Worm (Caenorhabditis elegans) whole organism, late embryonic: ENCODE data around the gene mon-2.

Experiments used
- T23F11.4 ChIP-seq: fragments of 200-800 bp; sonication (Bioruptor generic); optimal IDR thresholded peaks from 2 replicates; lab custom pipeline; 2018; ENCODE audit warnings: mild to moderate bottlenecking, missing genetic modification characterization, missing compliant biosample characterization
- ama-1 ChIP-seq: fragments of 150-350 bp; optimal IDR thresholded peaks from 2 replicates; lab custom pipeline; 2014
- ceh-18 ChIP-seq: sonication (generic microtip); optimal IDR thresholded peaks from 2 replicates; lab custom pipeline; 2016; ENCODE audit warnings: missing genetic modification characterization, missing compliant biosample characterization
- ceh-22 ChIP-seq: sonication (generic microtip); optimal IDR thresholded peaks from 2 replicates; lab custom pipeline; 2017; ENCODE audit warnings: missing biosample characterization, missing genetic modification characterization
- ceh-24 ChIP-seq: sonication (generic microtip); optimal IDR thresholded peaks from 2 replicates; lab custom pipeline; 2016; ENCODE audit warnings: mild to moderate bottlenecking, missing genetic modification characterization, missing compliant biosample characterization
- ceh-30 ChIP-seq: fragments of 150-350 bp; optimal IDR thresholded peaks from 2 replicates; lab custom pipeline; 2014; ENCODE audit warnings: missing biosample characterization, missing genetic modification characterization
- ceh-31 ChIP-seq: sonication (generic microtip); optimal IDR thresholded peaks from 2 replicates; lab custom pipeline; 2016; ENCODE audit warnings: missing genetic modification characterization, missing compliant biosample characterization
- ceh-34 ChIP-seq: sonication (generic microtip); optimal IDR thresholded peaks from 2 replicates; lab custom pipeline; 2016; ENCODE audit warnings: mild to moderate bottlenecking, missing genetic modification characterization, missing compliant biosample characterization
- ceh-45 ChIP-seq: fragments of 200-800 bp; sonication (Bioruptor generic); IDR thresholded peaks from 2 replicates; pipeline ENCODE4 v1.3.6; 2022; ENCODE audit warnings: missing genetic modification reagents, missing genetic modification characterization, missing compliant biosample characterization
- ceh-48 ChIP-seq: sonication (generic microtip); optimal IDR thresholded peaks from 2 replicates; lab custom pipeline; 2016; ENCODE audit warnings: missing genetic modification characterization, inconsistent platforms, missing compliant biosample characterization
- ceh-6 ChIP-seq: fragments of 200-800 bp; sonication (Bioruptor generic); optimal IDR thresholded peaks from 2 replicates; lab custom pipeline; 2018; ENCODE audit warnings: mild to moderate bottlenecking, missing genetic modification characterization, missing compliant biosample characterization
- che-1 ChIP-seq: sonication (generic microtip); optimal IDR thresholded peaks from 2 replicates; lab custom pipeline; 2016; ENCODE audit warnings: mild to moderate bottlenecking, missing genetic modification characterization, missing compliant biosample characterization
- dve-1 ChIP-seq: sonication (generic microtip); optimal IDR thresholded peaks from 2 replicates; lab custom pipeline; 2017; ENCODE audit warnings: antibody characterized with exemption, mild to moderate bottlenecking, missing genetic modification characterization, missing compliant biosample characterization
- ets-4 ChIP-seq: sonication (generic microtip); optimal IDR thresholded peaks from 2 replicates; lab custom pipeline; 2016; ENCODE audit warnings: missing genetic modification characterization, missing compliant biosample characterization
- eyg-1 ChIP-seq: sonication (generic microtip); optimal IDR thresholded peaks from 2 replicates; lab custom pipeline; 2016; ENCODE audit warnings: missing genotype, missing genetic modification characterization, missing compliant biosample characterization
- fkh-10 ChIP-seq: fragments of 150-350 bp; optimal IDR thresholded peaks from 2 replicates; lab custom pipeline; 2014; ENCODE audit warnings: missing biosample characterization, missing genetic modification reagents, missing genetic modification characterization
- fkh-6 ChIP-seq: sonication (generic microtip); optimal IDR thresholded peaks from 2 replicates; lab custom pipeline; 2016; ENCODE audit warnings: missing genetic modification characterization, missing compliant biosample characterization
- gmeb-2 ChIP-seq: sonication (generic microtip); optimal IDR thresholded peaks from 2 replicates; lab custom pipeline; 2016; ENCODE audit warnings: missing genetic modification characterization, inconsistent platforms, missing compliant biosample characterization
- hlh-13 ChIP-seq: fragments of 200-800 bp; sonication (Bioruptor generic); optimal IDR thresholded peaks from 2 replicates; lab custom pipeline; 2018; ENCODE audit warnings: mild to moderate bottlenecking, missing genetic modification characterization, missing compliant biosample characterization
- hlh-30 ChIP-seq: sonication (generic microtip); optimal IDR thresholded peaks from 2 replicates; lab custom pipeline; 2017; ENCODE audit warnings: antibody characterized with exemption, missing genetic modification characterization, missing compliant biosample characterization; ENCODE audit not compliant: insufficient read depth
- hlh-8 ChIP-seq: sonication (generic microtip); optimal IDR thresholded peaks from 2 replicates; lab custom pipeline; 2016; ENCODE audit warnings: missing genotype, missing genetic modification characterization, missing compliant biosample characterization
- madf-2 ChIP-seq: sonication (generic microtip); optimal IDR thresholded peaks from 2 replicates; lab custom pipeline; 2017; ENCODE audit warnings: missing genetic modification characterization, missing compliant biosample characterization
- nfya-1 ChIP-seq: sonication (generic microtip); optimal IDR thresholded peaks from 2 replicates; lab custom pipeline; 2017; ENCODE audit warnings: missing genetic modification characterization, mild to moderate bottlenecking, missing compliant biosample characterization, antibody characterized with exemption, moderate library complexity
- nhr-11 ChIP-seq: fragments of 150-350 bp; optimal IDR thresholded peaks from 2 replicates; lab custom pipeline; 2014; ENCODE audit warnings: missing biosample characterization, missing genetic modification characterization
- npax-4 ChIP-seq: sonication (generic microtip); optimal IDR thresholded peaks from 2 replicates; lab custom pipeline; 2016; ENCODE audit warnings: missing genetic modification characterization, missing compliant biosample characterization
- pat-9 ChIP-seq: fragments of 200-800 bp; sonication (Bioruptor generic); optimal IDR thresholded peaks from 2 replicates; lab custom pipeline; 2018; ENCODE audit warnings: mild to moderate bottlenecking, missing genetic modification characterization, moderate library complexity, missing compliant biosample characterization
- pax-1 ChIP-seq: fragments of 150-350 bp; optimal IDR thresholded peaks from 2 replicates; lab custom pipeline; 2014; ENCODE audit warnings: missing biosample characterization, missing genetic modification characterization
- pha-2 ChIP-seq: sonication (generic microtip); optimal IDR thresholded peaks from 2 replicates; lab custom pipeline; 2017; ENCODE audit warnings: mild to moderate bottlenecking, missing genetic modification characterization, missing compliant biosample characterization
- pros-1 ChIP-seq: fragments of 150-350 bp; optimal IDR thresholded peaks from 2 replicates; lab custom pipeline; 2014; ENCODE audit warnings: missing biosample characterization, missing genetic modification reagents, missing genetic modification characterization
- ref-2 ChIP-seq: sonication (generic microtip); optimal IDR thresholded peaks from 2 replicates; lab custom pipeline; 2016; ENCODE audit warnings: missing genetic modification characterization, missing compliant biosample characterization
- rnt-1 ChIP-seq: sonication (generic microtip); optimal IDR thresholded peaks from 2 replicates; lab custom pipeline; 2016; ENCODE audit warnings: missing genetic modification characterization, missing compliant biosample characterization
- sox-4 ChIP-seq: sonication (generic microtip); optimal IDR thresholded peaks from 2 replicates; lab custom pipeline; 2017; ENCODE audit warnings: mild to moderate bottlenecking, missing genetic modification characterization, inconsistent platforms, missing compliant biosample characterization
- tbx-7 ChIP-seq: sonication (generic microtip); optimal IDR thresholded peaks from 2 replicates; lab custom pipeline; 2016; ENCODE audit warnings: missing genotype, missing genetic modification characterization, missing compliant biosample characterization
- ttx-3 ChIP-seq: sonication (generic microtip); optimal IDR thresholded peaks from 2 replicates; lab custom pipeline; 2016; ENCODE audit warnings: missing genetic modification reagents, missing genetic modification characterization, missing compliant biosample characterization
- unc-42 ChIP-seq: sonication (generic microtip); optimal IDR thresholded peaks from 2 replicates; lab custom pipeline; 2016; ENCODE audit warnings: missing genotype, missing genetic modification characterization, missing compliant biosample characterization
- zip-5 ChIP-seq: sonication (generic microtip); optimal IDR thresholded peaks from 2 replicates; lab custom pipeline; 2016; ENCODE audit warnings: missing genetic modification characterization, missing compliant biosample characterization

The mon-2 gene

ce11 chrIV:12086498-12086897, 10.1 kb upstream of the mon-2 start (continued):
- TF ChIP-seq fkh-6 (tag; lab: Kevin White, UChicago) (peak; percentile 62), fkh-10 (no peak), ttx-3 (tag; lab: Kevin White, UChicago) (no peak), ceh-45 (GFP tag; lab: Robert Waterston, UW) (no peak), ceh-18 (tag; lab: Kevin White, UChicago) (peak; percentile 19), ceh-30 (tag; lab: Kevin White, UChicago) (no peak), ceh-34 (tag; lab: Kevin White, UChicago) (peak; percentile 38), ceh-6 (peak; percentile 54), madf-2 (peak; percentile 55), T23F11.4 (GFP tag; lab: Kevin White, UChicago) (peak; percentile 66), che-1 (tag; lab: Kevin White, UChicago) (peak; percentile 49), eyg-1 (tag; lab: Kevin White, UChicago) (no peak), hlh-13 (GFP tag; lab: Kevin White, UChicago) (peak; percentile 62), unc-42 (no peak), pax-1 (tag; lab: Kevin White, UChicago) (no peak), ref-2 (tag; lab: Kevin White, UChicago) (peak; percentile 48)

- TF ChIP-seq ceh-31, result peak; percentile 35
- no peak for TF ChIP-seq pha-2 (tag; lab: Kevin White, UChicago)
- TF ChIP-seq hlh-13 (GFP tag; lab: Kevin White, UChicago), result no peak
- TF ChIP-seq ama-1, result peak; percentile 73
- TF ChIP-seq nfya-1 (tag; lab: Kevin White, UChicago), result peak; percentile 52
- TF ChIP-seq pat-9 (tag; lab: Kevin White, UChicago), result no peak
- TF ChIP-seq zip-5, result no peak
- TF ChIP-seq npax-4 (tag; lab: Kevin White, UChicago), result no peak
- no peak for TF ChIP-seq ceh-48 (tag; lab: Kevin White, UChicago)
These were observed 7.7 kb upstream of the mon-2 start for ce11 chrIV:12088898-12089297.

ce11 chrIV:12089551-12089950, 7.0 kb upstream of the mon-2 start, which contains the start of gene F11A10.6:
TSS of gene F11A10.6 (minus strand) at chrIV:12089651.
- TF ChIP-seq dve-1 (tag; lab: Kevin White, UChicago) (no peak), ceh-34 (tag; lab: Kevin White, UChicago) (no peak), tbx-7 (tag; lab: Kevin White, UChicago) (no peak), gmeb-2 (tag; lab: Kevin White, UChicago) (no peak)

- TF ChIP-seq pha-2 (tag; lab: Kevin White, UChicago) (no peak), hlh-8 (tag; lab: Kevin White, UChicago) (no peak), rnt-1 (no peak), madf-2 (no peak), hlh-30 (no peak), sox-4 (tag; lab: Kevin White, UChicago) (no peak), ets-4 (tag; lab: Kevin White, UChicago) (no peak), tbx-7 (tag; lab: Kevin White, UChicago) (no peak), nhr-11 (tag; lab: Kevin White, UChicago) (no peak)
These were observed 4.5 kb upstream of the mon-2 start, which contains the start of gene mig-32 for ce11 chrIV:12092113-12092512. TSS of gene mig-32 (minus strand) at chrIV:12092213.

ce11 chrIV:12093384-12093783, 3.2 kb upstream of the mon-2 start, which contains the start of gene cpsf-4:
TSS of gene cpsf-4 (minus strand) at chrIV:12093445.
- TF ChIP-seq ceh-24 (tag; lab: Kevin White, UChicago) (no peak), ceh-6 (no peak)

- TF ChIP-seq ceh-31 (peak; percentile 10), ceh-22 (tag; lab: Kevin White, UChicago) (no peak), dve-1 (tag; lab: Kevin White, UChicago) (no peak), pros-1 (tag; lab: Kevin White, UChicago) (no peak), ceh-48 (tag; lab: Kevin White, UChicago) (peak; percentile 47), zip-5 (peak; percentile 16), sox-4 (tag; lab: Kevin White, UChicago) (no peak)
These were observed 2.8 kb upstream of the mon-2 start, which contains the start of gene F11A10.5 for ce11 chrIV:12093819-12094218. TSS of gene F11A10.5 (plus strand) at chrIV:12094119.
